Worm (Caenorhabditis elegans): ENCODE measurements around the gene F38H4.3.

The F38H4.3 gene

ce11 chrIV:11812017-11812416, 30.2 kb upstream of the F38H4.3 start:
- TF ChIP-seq sma-9 (GFP tag; optimal IDR thresholded peaks at IDR 0.05) (peak; percentile 41), sma-9 (tag; optimal IDR thresholded peaks at IDR 0.05) (no peak), lsy-2 (tag; optimal IDR thresholded peaks at IDR 0.05) (peak in 1 of 2 experiments; percentile 10), ceh-82 (tag; optimal IDR thresholded peaks at IDR 0.05) (no peak)

DNA sequence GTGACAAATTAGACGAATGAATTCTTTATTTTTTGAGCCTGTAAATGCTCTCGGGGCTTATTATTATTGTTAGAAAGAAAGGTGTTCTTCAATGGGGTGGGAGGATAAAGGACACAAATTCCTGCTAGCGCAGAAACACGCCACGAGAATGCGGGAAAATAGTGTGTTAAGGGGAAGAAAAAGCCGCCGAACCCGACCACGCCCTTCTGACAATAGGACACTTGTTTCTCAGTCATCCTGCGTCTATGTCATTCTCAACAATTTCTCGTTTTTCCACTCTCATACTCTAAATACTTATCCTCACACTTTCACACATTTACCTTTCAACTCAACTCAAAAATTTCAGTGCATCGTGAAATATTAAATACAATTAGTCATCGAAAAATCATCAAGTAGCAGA, 28.3 kb upstream of the F38H4.3 start, which contains the start of gene M117.1:
Gene M117.1, plus strand, starts transcription at position 347 of the 400 bp plus-strand sequence.
- no peak for TF ChIP-seq zag-1 (tag; optimal IDR thresholded peaks at IDR 0.05)
- TF ChIP-seq sma-3 (GFP tag; optimal IDR thresholded peaks at IDR 0.05), result no peak
- no peak for TF ChIP-seq R02D3.7 (tag; optimal IDR thresholded peaks at IDR 0.05)
- TF ChIP-seq mdl-1 (tag; optimal IDR thresholded peaks at IDR 0.05), result peak in 1 of 2 experiments; percentile 20

DNA sequence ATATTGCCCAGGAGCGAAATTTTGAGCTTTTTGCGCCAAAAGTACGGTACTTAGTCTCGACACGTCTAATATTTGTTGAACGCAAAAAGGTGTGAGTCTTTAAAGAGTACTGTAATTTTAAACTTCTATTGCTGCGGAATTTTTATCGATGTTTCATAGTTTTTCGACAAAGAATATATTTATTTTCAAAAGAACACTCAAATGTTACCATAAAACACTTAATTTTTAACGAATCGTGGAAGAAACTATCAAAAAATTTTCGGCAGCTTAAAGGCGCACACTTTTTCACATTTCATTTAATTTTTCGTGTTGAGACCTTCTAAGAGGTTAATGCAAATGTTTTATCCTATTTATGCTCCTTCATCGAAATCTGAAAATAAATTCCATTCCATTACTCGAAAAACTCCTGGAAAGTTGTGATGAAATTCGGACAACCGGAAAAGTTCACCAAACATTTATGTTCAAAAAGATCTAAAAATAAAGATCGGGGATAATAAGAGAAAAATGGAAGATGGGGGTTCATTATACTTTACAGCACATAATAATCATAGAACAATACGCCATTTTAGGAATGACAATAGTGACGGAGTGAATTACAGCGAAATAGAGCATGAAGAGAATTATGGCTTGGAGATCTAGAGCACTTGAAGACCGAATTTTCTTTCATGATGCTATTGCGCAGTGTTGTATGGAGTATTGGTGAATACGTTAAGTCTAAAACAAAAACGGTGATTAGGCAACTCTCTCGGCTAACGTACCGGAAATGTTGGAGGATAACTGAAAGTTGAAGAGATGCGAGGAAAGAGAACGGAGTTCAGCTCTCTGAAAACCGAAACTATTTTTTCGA, 21.9 kb upstream of the F38H4.3 start:
- TF ChIP-seq crh-2 (tag; optimal IDR thresholded peaks at IDR 0.05), result peak; percentile 43
- peak; percentile 1 for TF ChIP-seq lin-13 (GFP tag; optimal IDR thresholded peaks at IDR 0.05)
- no peak for TF ChIP-seq snpc-4 (tag; optimal IDR thresholded peaks at IDR 0.05)
- peak; percentile 8 for TF ChIP-seq C34F6.9 (tag; optimal IDR thresholded peaks at IDR 0.05)
- TF ChIP-seq nhr-129 (tag; optimal IDR thresholded peaks at IDR 0.05), result no peak
- no peak for TF ChIP-seq dmd-4 (tag; optimal IDR thresholded peaks at IDR 0.05)
- TF ChIP-seq ztf-11 (tag; optimal IDR thresholded peaks at IDR 0.05), result no peak
- no peak for TF ChIP-seq nhr-6 (tag; optimal IDR thresholded peaks at IDR 0.05)
- TF ChIP-seq F13H6.1 (tag; optimal IDR thresholded peaks at IDR 0.05), result peak; percentile 8
- TF ChIP-seq sma-3 (GFP tag; optimal IDR thresholded peaks at IDR 0.05), result no peak
- no peak for TF ChIP-seq mbf-1 (tag; optimal IDR thresholded peaks at IDR 0.05)
- no peak for TF ChIP-seq nhr-21 (tag; optimal IDR thresholded peaks at IDR 0.05)
- peak; percentile 5 for TF ChIP-seq sem-4 (tag; optimal IDR thresholded peaks at IDR 0.05)
- no peak for TF ChIP-seq peb-1 (tag; optimal IDR thresholded peaks at IDR 0.05)
- TF ChIP-seq nhr-10 (tag; optimal IDR thresholded peaks at IDR 0.05), result no peak
- no peak for TF ChIP-seq ceh-16 (tag; optimal IDR thresholded peaks at IDR 0.05)
- TF ChIP-seq ama-1 (optimal IDR thresholded peaks at IDR 0.05), result peak; percentile 12
- no peak for TF ChIP-seq ZK546.5 (tag; optimal IDR thresholded peaks at IDR 0.05)
- no peak for TF ChIP-seq lin-39 (tag; optimal IDR thresholded peaks at IDR 0.05)
- no peak for TF ChIP-seq nhr-23 (tag; optimal IDR thresholded peaks at IDR 0.05)
- TF ChIP-seq blmp-1 (tag; optimal IDR thresholded peaks at IDR 0.05; ENCODE audit: insufficient read depth), result no peak
- no peak for TF ChIP-seq elt-3 (tag; optimal IDR thresholded peaks at IDR 0.05)
- no peak for TF ChIP-seq zag-1 (tag; optimal IDR thresholded peaks at IDR 0.05)
- no peak for TF ChIP-seq R02D3.7 (tag; optimal IDR thresholded peaks at IDR 0.05)
- no peak for TF ChIP-seq sma-9 (GFP tag; optimal IDR thresholded peaks at IDR 0.05)
- TF ChIP-seq sma-9 (tag; optimal IDR thresholded peaks at IDR 0.05), result no peak
- peak in 1 of 2 experiments; percentile 14 for TF ChIP-seq lsy-2 (tag; optimal IDR thresholded peaks at IDR 0.05)
- TF ChIP-seq skn-1 (tag; optimal IDR thresholded peaks at IDR 0.05), result no peak

DNA sequence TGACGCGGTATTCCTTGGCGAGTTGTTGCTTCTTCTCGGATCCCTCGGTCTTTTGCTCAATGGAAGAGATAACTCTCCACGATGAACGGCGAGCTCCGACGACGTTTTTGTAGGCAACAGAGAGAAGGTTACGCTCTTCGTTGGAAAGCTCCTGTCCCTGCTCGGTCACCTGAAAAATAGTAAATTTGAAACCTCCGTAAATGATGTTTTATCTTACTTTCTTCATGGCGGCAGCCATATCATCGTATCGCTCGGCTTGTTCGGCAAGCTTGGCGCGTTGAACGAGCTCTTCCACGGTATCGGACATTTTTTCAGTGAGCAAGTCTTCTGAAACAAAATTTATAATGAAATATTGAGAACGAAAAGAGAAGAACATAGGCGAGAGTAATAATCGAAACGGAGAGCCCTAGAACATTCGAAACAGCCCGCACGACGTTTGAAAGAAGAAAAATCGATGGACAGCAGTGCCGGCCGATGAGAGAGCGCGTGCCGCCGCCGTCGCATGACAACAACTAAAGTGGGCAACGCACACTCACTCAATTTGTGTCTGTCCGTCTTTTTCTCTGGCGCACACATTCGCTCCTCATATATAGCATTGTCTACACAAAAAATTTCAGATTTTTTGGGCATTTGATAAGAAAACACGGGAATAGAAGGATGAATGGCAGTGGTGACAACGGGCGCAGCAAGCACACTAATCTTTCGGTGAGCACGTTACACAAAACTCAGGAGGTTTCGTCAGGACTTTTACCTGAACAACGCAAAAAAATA, 20.4 kb upstream of the F38H4.3 start, which contains the start of the genes par-5 and M117.3:
Gene par-5, minus strand, starts transcription at position 334 of the 771 bp plus-strand sequence.
Gene M117.3, plus strand, starts transcription at position 616 of the 771 bp plus-strand sequence.
- TF ChIP-seq snpc-4 (tag; optimal IDR thresholded peaks at IDR 0.05) (peak; percentile 25), ztf-4 (tag; optimal IDR thresholded peaks at IDR 0.05) (peak; percentile 8), sem-4 (tag; optimal IDR thresholded peaks at IDR 0.05) (peak; percentile 18), nhr-23 (tag; optimal IDR thresholded peaks at IDR 0.05) (no peak), mab-5 (tag; optimal IDR thresholded peaks at IDR 0.05) (peak; percentile 21), ceh-82 (tag; optimal IDR thresholded peaks at IDR 0.05) (no peak), F13H6.1 (tag; optimal IDR thresholded peaks at IDR 0.05) (peak; percentile 79), crh-2 (tag; optimal IDR thresholded peaks at IDR 0.05) (peak; percentile 81), peb-1 (tag; optimal IDR thresholded peaks at IDR 0.05) (no peak), skn-1 (tag; optimal IDR thresholded peaks at IDR 0.05) (no peak), nhr-21 (tag; optimal IDR thresholded peaks at IDR 0.05) (peak; percentile 39), ceh-16 (tag; optimal IDR thresholded peaks at IDR 0.05) (no peak), ama-1 (optimal IDR thresholded peaks at IDR 0.05) (peak; percentile 52), nhr-6 (tag; optimal IDR thresholded peaks at IDR 0.05) (peak; percentile 56), lin-11 (tag; optimal IDR thresholded peaks at IDR 0.05) (peak; percentile 92), R02D3.7 (tag; optimal IDR thresholded peaks at IDR 0.05) (no peak), unc-55 (GFP tag; optimal IDR thresholded peaks at IDR 0.05) (peak; percentile 68), nhr-25 (tag; optimal IDR thresholded peaks at IDR 0.05) (peak; percentile 29), lsy-2 (tag; optimal IDR thresholded peaks at IDR 0.05) (peak; percentile 4 to 69), elt-1 (tag; optimal IDR thresholded peaks at IDR 0.05) (no peak), Y55F3AM.14 (GFP tag; optimal IDR thresholded peaks at IDR 0.05) (peak; percentile 77), nhr-129 (tag; optimal IDR thresholded peaks at IDR 0.05) (peak; percentile 78), lin-13 (GFP tag; optimal IDR thresholded peaks at IDR 0.05) (peak; percentile 59), nhr-77 (tag; optimal IDR thresholded peaks at IDR 0.05) (no peak), zag-1 (tag; optimal IDR thresholded peaks at IDR 0.05) (peak; percentile 82), unc-62 (GFP tag; optimal IDR thresholded peaks at IDR 0.05) (no peak), alr-1 (tag; optimal IDR thresholded peaks at IDR 0.05) (no peak), mdl-1 (tag; optimal IDR thresholded peaks at IDR 0.05) (peak; percentile 73 to 87), C34F6.9 (tag; optimal IDR thresholded peaks at IDR 0.05) (peak; percentile 81), sma-3 (GFP tag; optimal IDR thresholded peaks at IDR 0.05) (peak; percentile 41), ztf-11 (tag; optimal IDR thresholded peaks at IDR 0.05) (no peak), sma-9 (GFP tag; optimal IDR thresholded peaks at IDR 0.05) (peak; percentile 82), sma-9 (tag; optimal IDR thresholded peaks at IDR 0.05) (no peak)
